Fruit fly (Drosophila melanogaster): ENCODE data around the gene sloth2.

- TF ChIP-seq CG8478 (optimal IDR thresholded peaks at IDR 0.05) (no peak), CTCF (optimal IDR thresholded peaks at IDR 0.05) (no peak)
Measured at dm6 chrX:6988632-6989338, 22.4 kb upstream of the sloth2 start.

Measured in S2 (cell line).